Worm (Caenorhabditis elegans) whole organism, L2 larva: ENCODE measurements around the gene R102.11.

Experiments used
- ama-1 ChIP-seq: fragments of 150-350 bp; optimal IDR thresholded peaks from 2 replicates; lab custom pipeline; 2018; ENCODE audit warnings: inconsistent platforms
- blmp-1 ChIP-seq: sonication (generic microtip); optimal IDR thresholded peaks from 2 replicates; lab custom pipeline; 2017; ENCODE audit warnings: missing genetic modification characterization, mild to moderate bottlenecking, missing compliant biosample characterization, antibody characterized with exemption, moderate library complexity; ENCODE audit not compliant: insufficient read depth
- ceh-82 ChIP-seq: fragments of 150-350 bp; optimal IDR thresholded peaks from 2 replicates; lab custom pipeline; 2014; ENCODE audit warnings: missing biosample characterization, missing genetic modification characterization
- egl-27 ChIP-seq: sonication (generic microtip); optimal IDR thresholded peaks from 3 replicates; lab custom pipeline; 2017; ENCODE audit warnings: missing biosample characterization, missing genetic modification reagents, missing genetic modification characterization
- lin-39 ChIP-seq: fragments of 150-350 bp; optimal IDR thresholded peaks from 2 replicates; lab custom pipeline; 2014; ENCODE audit warnings: missing biosample characterization, missing genetic modification reagents, missing genetic modification characterization
- nhr-11 ChIP-seq: fragments of 150-350 bp; optimal IDR thresholded peaks from 2 replicates; lab custom pipeline; 2014; ENCODE audit warnings: missing biosample characterization, missing genetic modification characterization
- nhr-237 ChIP-seq: fragments of 150-350 bp; optimal IDR thresholded peaks from 2 replicates; lab custom pipeline; 2014; ENCODE audit warnings: missing biosample characterization, missing genetic modification characterization
- nhr-77 ChIP-seq: fragments of 150-350 bp; optimal IDR thresholded peaks from 2 replicates; lab custom pipeline; 2014; ENCODE audit warnings: missing biosample characterization, missing genetic modification characterization
- skn-1 ChIP-seq: sonication (generic microtip); optimal IDR thresholded peaks from 2 replicates; lab custom pipeline; 2017; ENCODE audit warnings: missing biosample characterization, missing genetic modification characterization
- sma-3 ChIP-seq: sonication (generic microtip); optimal IDR thresholded peaks from 2 replicates; lab custom pipeline; 2016; ENCODE audit warnings: missing genetic modification reagents, missing genetic modification characterization, missing compliant biosample characterization
- snpc-4 ChIP-seq: fragments of 150-350 bp; optimal IDR thresholded peaks from 2 replicates; lab custom pipeline; 2014; ENCODE audit warnings: missing biosample characterization, missing genetic modification characterization
- unc-55 ChIP-seq: fragments of 150-350 bp; sonication (generic microtip); optimal IDR thresholded peaks from 3 replicates; lab custom pipeline; 2014; ENCODE audit warnings: missing biosample characterization, missing genetic modification reagents, missing genetic modification characterization
- zag-1 ChIP-seq: fragments of 150-350 bp; optimal IDR thresholded peaks from 2 replicates; lab custom pipeline; 2014; ENCODE audit warnings: missing biosample characterization, missing genetic modification characterization
- ztf-4 ChIP-seq: fragments of 150-350 bp; optimal IDR thresholded peaks from 2 replicates; lab custom pipeline; 2014; ENCODE audit warnings: missing biosample characterization, missing genetic modification characterization

DNA sequence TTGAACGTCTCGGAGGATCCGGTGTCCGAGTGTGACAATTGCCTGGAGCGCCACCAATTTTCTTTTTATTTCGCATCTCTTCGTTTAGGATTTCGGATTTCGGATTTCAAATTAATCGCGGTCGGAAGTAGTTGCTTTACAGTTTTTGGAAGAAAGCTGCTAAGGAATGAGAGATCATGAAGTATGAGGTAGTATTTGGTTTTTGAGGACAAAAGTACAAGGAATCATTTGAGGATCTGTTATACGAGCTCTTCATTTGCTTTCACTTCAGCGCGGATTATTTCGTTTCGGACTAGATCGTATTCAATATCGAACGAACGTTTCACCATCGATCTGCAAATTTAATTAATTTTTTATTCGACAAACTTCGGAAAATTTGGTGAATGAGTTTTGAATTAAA, at the start of gene R102.11:
- TF ChIP-seq unc-55 (GFP tag; lab: Kevin White, UChicago), result no peak
- no peak for TF ChIP-seq egl-27 (tag; lab: Kevin White, UChicago)
- TF ChIP-seq snpc-4 (tag; lab: Kevin White, UChicago), result no peak
- TF ChIP-seq ztf-4 (tag; lab: Kevin White, UChicago), result no peak
- TF ChIP-seq skn-1 (tag; lab: Kevin White, UChicago), result no peak
- no peak for TF ChIP-seq nhr-11
- TF ChIP-seq sma-3, result no peak
- TF ChIP-seq blmp-1 (tag; lab: Kevin White, UChicago), result no peak
- no peak for TF ChIP-seq nhr-237 (tag; lab: Kevin White, UChicago)
- no peak for TF ChIP-seq nhr-77
- TF ChIP-seq ama-1 (lab: Kevin White, UChicago), result no peak
- TF ChIP-seq ceh-82 (tag; lab: Kevin White, UChicago), result no peak
- no peak for TF ChIP-seq lin-39
- TF ChIP-seq zag-1 (tag; lab: Kevin White, UChicago), result no peak
